Fruit fly (Drosophila melanogaster): Measurements from ENCODE around the gene nAChRbeta2.
A peak's percentile ranks its signal among the peaks of the same experiment; 100 is the strongest.

Gene nAChRbeta2

DNA sequence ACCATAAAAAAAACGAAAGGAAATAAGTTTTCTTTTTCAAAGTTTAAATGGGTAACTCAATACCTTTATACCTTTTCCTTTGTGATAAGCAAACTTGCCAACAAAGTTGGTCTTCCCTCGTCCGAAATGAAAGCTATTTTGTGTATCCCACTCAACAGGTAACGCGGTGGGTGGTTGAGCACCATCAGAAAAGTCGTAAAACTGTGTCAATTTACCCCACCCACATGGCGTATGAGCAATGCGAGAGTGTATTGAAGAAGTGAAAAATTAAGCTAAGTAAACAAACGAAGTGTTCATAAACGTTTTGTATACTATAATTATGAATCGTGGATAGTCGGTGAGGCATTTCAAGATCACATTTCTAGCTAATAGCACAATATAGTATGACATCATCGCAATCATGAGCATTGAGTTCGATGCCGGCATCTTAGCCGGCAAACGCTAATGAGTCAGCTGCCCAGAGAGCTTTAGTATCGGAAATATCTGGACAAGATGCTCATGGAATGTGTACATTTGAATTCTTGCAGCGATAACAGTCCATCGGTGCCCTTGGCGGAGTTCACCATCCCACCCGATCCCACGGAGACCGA is 36.0 kb upstream of the nAChRbeta2 start:
- TF ChIP-seq CG15710 (tag; optimal IDR thresholded peaks at IDR 0.05) = no peak
- no peak for TF ChIP-seq Pif1A (GFP tag; optimal IDR thresholded peaks at IDR 0.05)
- TF ChIP-seq CG10348 (GFP tag; IDR thresholded peaks at IDR 0.05) = no peak
- no peak for TF ChIP-seq CG17806 (tag; optimal IDR thresholded peaks at IDR 0.05)
- no peak for TF ChIP-seq CG9948 (tag; optimal IDR thresholded peaks at IDR 0.05)
- TF ChIP-seq CG4496 (GFP tag; IDR thresholded peaks at IDR 0.05) = no peak
- TF ChIP-seq CG14655 (GFP tag; optimal IDR thresholded peaks at IDR 0.05) = no peak
- no peak for TF ChIP-seq CG32121 (GFP tag; IDR thresholded peaks at IDR 0.05)
- no peak for TF ChIP-seq Ets98B (GFP tag; IDR thresholded peaks at IDR 0.05)
- no peak for TF ChIP-seq CG13204 (GFP tag; optimal IDR thresholded peaks at IDR 0.05)
- TF ChIP-seq Snoo (tag; optimal IDR thresholded peaks at IDR 0.05) = no peak
- TF ChIP-seq rn (GFP tag; IDR thresholded peaks at IDR 0.05) = no peak

DNA sequence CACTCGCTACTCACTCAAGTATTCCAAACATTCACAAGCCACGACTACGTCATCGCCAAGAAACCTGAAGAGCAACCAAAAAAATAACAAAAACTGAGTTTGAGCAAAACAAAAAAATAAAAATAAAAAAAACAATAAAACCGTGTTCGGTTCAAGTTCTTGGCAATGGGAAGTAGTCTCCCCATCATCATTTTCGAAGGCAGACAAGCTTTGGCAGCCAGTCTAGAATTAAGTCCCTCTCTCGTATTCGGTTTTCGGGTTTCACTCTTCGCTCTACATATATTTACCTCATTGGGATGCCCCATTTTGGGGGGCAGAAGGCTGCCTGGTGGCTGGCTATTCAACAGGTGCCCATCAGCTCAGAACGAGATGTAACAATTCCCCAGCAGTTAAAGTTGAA is 34.9 kb upstream of the nAChRbeta2 start:
- TF ChIP-seq CG12605 (GFP tag; IDR thresholded peaks at IDR 0.05) (peak; percentile 65), Pif1B (GFP tag; optimal IDR thresholded peaks at IDR 0.05) (peak; percentile 71), fd96Ca (GFP tag; IDR thresholded peaks at IDR 0.05) (no peak), CG8301 (tag; optimal IDR thresholded peaks at IDR 0.05) (no peak), rn (GFP tag; IDR thresholded peaks at IDR 0.05) (no peak), CG15710 (tag; optimal IDR thresholded peaks at IDR 0.05) (peak; percentile 81), CG4496 (GFP tag; IDR thresholded peaks at IDR 0.05) (no peak), CG8159 (tag; optimal IDR thresholded peaks at IDR 0.05) (peak; percentile 80), gl (tag; optimal IDR thresholded peaks at IDR 0.05) (peak; percentile 94), Snoo (tag; optimal IDR thresholded peaks at IDR 0.05) (peak; percentile 30), Pif1A (GFP tag; optimal IDR thresholded peaks at IDR 0.05) (peak; percentile 79), CG13204 (GFP tag; optimal IDR thresholded peaks at IDR 0.05) (no peak), EcR (GFP tag; optimal IDR thresholded peaks at IDR 0.05) (peak; percentile 65), CG17806 (tag; optimal IDR thresholded peaks at IDR 0.05) (peak; percentile 65), CG14655 (GFP tag; optimal IDR thresholded peaks at IDR 0.05) (no peak), CG9948 (tag; optimal IDR thresholded peaks at IDR 0.05) (peak; percentile 49), CG34367 (tag; optimal IDR thresholded peaks at IDR 0.05) (peak; percentile 79)

DNA sequence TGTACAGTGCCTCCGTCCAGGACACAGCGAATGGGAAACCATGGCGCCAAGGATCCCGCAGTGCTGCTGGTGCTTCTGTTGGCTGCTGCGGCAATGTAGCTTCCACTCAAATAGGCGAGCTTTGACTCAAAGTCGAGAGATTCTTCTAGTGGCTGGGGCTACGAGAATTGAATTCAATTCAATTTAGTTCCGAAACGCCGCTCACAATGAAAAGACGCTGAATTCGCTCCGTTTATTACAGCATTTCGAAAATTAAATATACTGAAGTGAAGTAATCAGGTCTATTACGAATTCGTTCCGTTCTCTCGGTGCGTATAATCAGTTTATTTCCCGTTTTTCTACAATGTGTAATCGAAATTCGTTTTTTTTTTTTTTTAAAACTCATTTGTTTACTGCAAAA is 33.9 kb upstream of the nAChRbeta2 start:
- TF ChIP-seq CG17806 (tag; optimal IDR thresholded peaks at IDR 0.05) = no peak
- peak; percentile 43; the same call in 1 of the 2 replicates for TF ChIP-seq CG32121 (GFP tag; IDR thresholded peaks at IDR 0.05)
- peak; percentile 6; the same call in 1 of the 2 replicates for TF ChIP-seq Ets98B (GFP tag; IDR thresholded peaks at IDR 0.05)
- TF ChIP-seq CG34367 (tag; optimal IDR thresholded peaks at IDR 0.05) = no peak
- no peak for TF ChIP-seq Pif1A (GFP tag; optimal IDR thresholded peaks at IDR 0.05)
- TF ChIP-seq CG14655 (GFP tag; optimal IDR thresholded peaks at IDR 0.05) = no peak
- TF ChIP-seq fd96Ca (GFP tag; IDR thresholded peaks at IDR 0.05) = no peak
- TF ChIP-seq CG8159 (tag; optimal IDR thresholded peaks at IDR 0.05) = no peak
- no peak for TF ChIP-seq D1 (tag; optimal IDR thresholded peaks at IDR 0.05)
- no peak for TF ChIP-seq CG4496 (GFP tag; IDR thresholded peaks at IDR 0.05)

DNA sequence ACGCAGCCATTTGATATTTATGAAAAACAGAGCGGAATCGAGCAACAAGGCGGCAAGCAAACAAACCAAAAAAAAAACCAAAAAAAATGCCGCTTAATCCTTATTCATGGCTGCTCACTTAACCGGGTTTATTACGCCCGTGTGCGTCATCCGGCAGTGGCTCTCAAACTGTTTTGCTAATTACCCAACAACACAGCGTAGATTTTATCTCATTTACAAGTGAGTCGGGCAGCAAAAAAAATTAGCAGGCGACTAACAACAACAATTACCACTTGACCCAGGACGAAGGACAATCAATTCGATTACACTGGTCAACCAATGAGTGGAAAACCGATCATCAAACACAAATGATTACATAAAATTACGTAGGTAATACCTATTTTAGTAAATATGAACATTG is 33.3 kb upstream of the nAChRbeta2 start:
- TF ChIP-seq CG32121 (GFP tag; IDR thresholded peaks at IDR 0.05) (no peak), Pif1B (GFP tag; optimal IDR thresholded peaks at IDR 0.05) (no peak)

- TF ChIP-seq fd96Ca (GFP tag; IDR thresholded peaks at IDR 0.05) (peak; percentile 53; the same call in 2 of the 3 replicates), CG17806 (tag; optimal IDR thresholded peaks at IDR 0.05) (no peak), CG14655 (GFP tag; optimal IDR thresholded peaks at IDR 0.05) (no peak), CG4496 (GFP tag; IDR thresholded peaks at IDR 0.05) (peak; percentile 80), CG12605 (GFP tag; IDR thresholded peaks at IDR 0.05) (peak; percentile 63), CG8159 (tag; optimal IDR thresholded peaks at IDR 0.05) (no peak), Ets98B (GFP tag; IDR thresholded peaks at IDR 0.05) (peak; percentile 61; the same call in 1 of the 2 replicates), CG32121 (GFP tag; IDR thresholded peaks at IDR 0.05) (peak; percentile 78)
Observed at dm6 chr3R:24544388-24544787, 29.5 kb upstream of the nAChRbeta2 start, which contains the start of gene Esyt2. Gene Esyt2, plus strand, starts transcription at chr3R:24544719.

- TF ChIP-seq D1 (tag; optimal IDR thresholded peaks at IDR 0.05) (no peak), rn (GFP tag; IDR thresholded peaks at IDR 0.05) (no peak), Pif1B (GFP tag; optimal IDR thresholded peaks at IDR 0.05) (peak; percentile 51), CG10348 (GFP tag; IDR thresholded peaks at IDR 0.05) (no peak), CG4496 (GFP tag; IDR thresholded peaks at IDR 0.05) (peak; percentile 73), CG32121 (GFP tag; IDR thresholded peaks at IDR 0.05) (peak; percentile 64), CG34367 (tag; optimal IDR thresholded peaks at IDR 0.05) (peak; percentile 20), Pif1A (GFP tag; optimal IDR thresholded peaks at IDR 0.05) (peak; percentile 52), gl (tag; optimal IDR thresholded peaks at IDR 0.05) (peak; percentile 39), CG8301 (tag; optimal IDR thresholded peaks at IDR 0.05) (no peak), CG17806 (tag; optimal IDR thresholded peaks at IDR 0.05) (peak; percentile 6), CG8159 (tag; optimal IDR thresholded peaks at IDR 0.05) (peak; percentile 12), CG12605 (GFP tag; IDR thresholded peaks at IDR 0.05) (peak; percentile 71), CG13204 (GFP tag; optimal IDR thresholded peaks at IDR 0.05) (no peak), CG9948 (tag; optimal IDR thresholded peaks at IDR 0.05) (no peak), fd96Ca (GFP tag; IDR thresholded peaks at IDR 0.05) (peak; percentile 70; the same call in 2 of the 3 replicates), CG15710 (tag; optimal IDR thresholded peaks at IDR 0.05) (peak; percentile 3), EcR (GFP tag; optimal IDR thresholded peaks at IDR 0.05) (peak; percentile 6), Snoo (tag; optimal IDR thresholded peaks at IDR 0.05) (peak; percentile 9), CG14655 (GFP tag; optimal IDR thresholded peaks at IDR 0.05) (peak; percentile 3), Ets98B (GFP tag; IDR thresholded peaks at IDR 0.05) (peak; percentile 74)
Observed at dm6 chr3R:24543676-24544277, 28.9 kb upstream of the nAChRbeta2 start, which contains the start of gene Cftr. Gene Cftr, minus strand, starts transcription at chr3R:24543914.

All from whole organism, pupa.